Worm (Caenorhabditis elegans) whole organism, L1 larva: ENCODE results near the gene sri-67.

ENCODE experiments used
- fos-1 ChIP-seq: fragments of 150-350 bp; optimal IDR thresholded peaks from 2 replicates; lab custom pipeline; 2014; ENCODE audit warnings: missing biosample characterization, missing genetic modification characterization
- lir-3 ChIP-seq: sonication (generic microtip); optimal IDR thresholded peaks from 2 replicates; lab custom pipeline; 2016; ENCODE audit warnings: mild to moderate bottlenecking, missing genetic modification characterization, moderate library complexity, missing compliant biosample characterization; ENCODE audit not compliant: poor library complexity
- nhr-47 ChIP-seq: sonication (generic microtip); optimal IDR thresholded peaks from 2 replicates; lab custom pipeline; 2016; ENCODE audit warnings: mild to moderate bottlenecking, missing genetic modification characterization, moderate library complexity, missing compliant biosample characterization
- rnt-1 ChIP-seq: sonication (generic microtip); optimal IDR thresholded peaks from 2 replicates; lab custom pipeline; 2016; ENCODE audit warnings: mild to moderate bottlenecking, missing genetic modification characterization, moderate library complexity, missing compliant biosample characterization
- unc-62 ChIP-seq: fragments of 150-350 bp; optimal IDR thresholded peaks from 2 replicates; lab custom pipeline; 2014; ENCODE audit warnings: missing biosample characterization, missing genetic modification reagents, missing genetic modification characterization

ce11 chrV:19986788-19987187, 996 bp upstream of the sri-67 start:
- TF ChIP-seq unc-62 (GFP tag; lab: Kevin White, UChicago) (no peak), fos-1 (tag; lab: Kevin White, UChicago) (no peak), nhr-47 (no peak), lir-3 (tag; lab: Kevin White, UChicago) (no peak), rnt-1 (tag; lab: Kevin White, UChicago) (no peak)
